Worm (Caenorhabditis elegans): ENCODE data around the gene tsp-3.

ce11 chrIII:13164902-13165301, 47.6 kb upstream of the tsp-3 start:
- no peak for TF ChIP-seq lin-39 (tag; optimal IDR thresholded peaks at IDR 0.05)
- TF ChIP-seq unc-98 (GFP tag; IDR thresholded peaks at IDR 0.05) = no peak
- TF ChIP-seq nhr-90 (tag; optimal IDR thresholded peaks at IDR 0.05; ENCODE audit: poor library complexity) = no peak
- no peak for TF ChIP-seq pqm-1 (tag; optimal IDR thresholded peaks at IDR 0.05)
- no peak for TF ChIP-seq ceh-82 (tag; optimal IDR thresholded peaks at IDR 0.05)
- no peak for TF ChIP-seq nhr-19 (GFP tag; conservative IDR thresholded peaks at IDR 0.05)
- TF ChIP-seq unc-86 (tag; optimal IDR thresholded peaks at IDR 0.05) = no peak
- no peak for TF ChIP-seq lin-35 (GFP tag; optimal IDR thresholded peaks at IDR 0.05)
- TF ChIP-seq lsy-2 (tag; optimal IDR thresholded peaks at IDR 0.05) = no peak
- TF ChIP-seq egl-27 (tag; optimal IDR thresholded peaks at IDR 0.05) = no peak
- no peak for TF ChIP-seq nhr-47 (tag; optimal IDR thresholded peaks at IDR 0.05)
- TF ChIP-seq mep-1 (tag; optimal IDR thresholded peaks at IDR 0.05) = no peak
- no peak for TF ChIP-seq ztf-11 (tag; optimal IDR thresholded peaks at IDR 0.05)

Data from whole organism, L1 larva.